Fruit fly (Drosophila melanogaster): ENCODE results near the gene zfh1.

DNA sequence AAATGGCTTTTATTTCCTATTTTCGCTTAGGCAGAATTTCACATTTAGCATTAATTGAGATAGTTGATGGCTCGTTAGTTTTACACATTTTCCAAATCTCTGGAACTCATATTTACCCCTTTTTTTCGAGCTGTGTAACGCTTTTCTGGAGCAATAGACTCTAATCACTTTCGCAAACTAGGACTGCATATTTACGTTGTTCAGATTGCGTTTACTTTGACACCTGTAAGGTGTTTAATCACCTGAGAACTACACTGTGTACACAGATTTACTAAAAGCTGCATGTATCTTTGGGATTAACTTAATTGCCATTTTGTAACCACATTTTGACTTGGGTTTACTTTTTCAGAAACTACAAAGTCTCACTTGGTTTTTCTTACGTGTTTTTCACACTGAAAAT, 37.1 kb downstream of the zfh1 start:
- no peak for TF ChIP-seq usp (GFP tag; optimal IDR thresholded peaks at IDR 0.05)
- no peak for TF ChIP-seq CG8478 (optimal IDR thresholded peaks at IDR 0.05)
- no peak for TF ChIP-seq psq (optimal IDR thresholded peaks at IDR 0.05)
- no peak for TF ChIP-seq pan (optimal IDR thresholded peaks at IDR 0.05)
- TF ChIP-seq Dll (optimal IDR thresholded peaks at IDR 0.05), result no peak
- no peak for TF ChIP-seq EcR (GFP tag; optimal IDR thresholded peaks at IDR 0.05)

All from whole organism.